Fruit fly (Drosophila melanogaster) whole organism, embryonic: ENCODE results near the gene RpS25.

Source experiments
- CG10267 ChIP-seq: fragments of 200-800 bp; sonication (Bioruptor generic); optimal IDR thresholded peaks from 2 replicates; lab custom pipeline; 2018; ENCODE audit warnings: missing biosample characterization, mild to moderate bottlenecking, missing genetic modification characterization, moderate library complexity
- CG10321 ChIP-seq: fragments of 200-800 bp; sonication (Bioruptor generic); IDR thresholded peaks from 2 replicates; pipeline ENCODE4 v1.3.6; 2022; ENCODE audit warnings: missing biosample characterization, missing genetic modification characterization
- CG12744 ChIP-seq: fragments of 200-800 bp; sonication (Bioruptor generic); optimal IDR thresholded peaks from 2 replicates; lab custom pipeline; 2016; ENCODE audit warnings: missing biosample characterization, missing genetic modification characterization
- CG13424 ChIP-seq: fragments of 200-800 bp; sonication (Bioruptor generic); optimal IDR thresholded peaks from 2 replicates; lab custom pipeline; 2019; ENCODE audit warnings: missing biosample characterization, mild to moderate bottlenecking, missing genetic modification characterization, moderate library complexity
- CG15601 ChIP-seq: fragments of 200-800 bp; sonication (Bioruptor generic); optimal IDR thresholded peaks from 3 replicates; lab custom pipeline; 2019; ENCODE audit warnings: missing biosample characterization, mild to moderate bottlenecking, missing genetic modification characterization, moderate library complexity
- CG1647 ChIP-seq: fragments of 200-800 bp; sonication (Bioruptor generic); optimal IDR thresholded peaks from 3 replicates; lab custom pipeline; 2016; ENCODE audit warnings: missing biosample characterization, missing genetic modification characterization
- CG18619 ChIP-seq: fragments of 200-800 bp; sonication (Bioruptor generic); optimal IDR thresholded peaks from 3 replicates; lab custom pipeline; 2017; ENCODE audit warnings: missing biosample characterization, mild to moderate bottlenecking, missing genetic modification characterization
- CG2199 ChIP-seq: fragments of 200-800 bp; sonication (Bioruptor generic); IDR thresholded peaks from 3 replicates; pipeline ENCODE4 v1.3.6; 2022; ENCODE audit warnings: missing biosample characterization, missing genetic modification characterization
- CG31441 ChIP-seq: fragments of 200-800 bp; sonication (Bioruptor generic); IDR thresholded peaks from 2 replicates; pipeline ENCODE4 v1.3.6; 2022; ENCODE audit warnings: missing biosample characterization, missing genetic modification characterization
- CG33213 ChIP-seq: fragments of 200-800 bp; sonication (Bioruptor generic); optimal IDR thresholded peaks from 3 replicates; lab custom pipeline; 2016; ENCODE audit warnings: missing biosample characterization, missing genetic modification characterization
- CG4730 ChIP-seq: fragments of 200-800 bp; sonication (Bioruptor generic); IDR thresholded peaks from 2 replicates; pipeline ENCODE4 v1.3.6; 2022; ENCODE audit warnings: missing biosample characterization, missing genetic modification characterization
- CG5180 ChIP-seq: fragments of 200-800 bp; sonication (Bioruptor generic); optimal IDR thresholded peaks from 3 replicates; lab custom pipeline; 2017; ENCODE audit warnings: missing biosample characterization, missing genetic modification characterization, mild to moderate bottlenecking, moderate library complexity, missing genetic modification reagents
- CG6689 ChIP-seq: fragments of 200-800 bp; sonication (Bioruptor generic); IDR thresholded peaks from 2 replicates; pipeline ENCODE4 v1.3.6; 2022; ENCODE audit warnings: missing biosample characterization, missing genetic modification characterization
- CG8359 ChIP-seq: fragments of 200-800 bp; sonication (Bioruptor generic); optimal IDR thresholded peaks from 2 replicates; lab custom pipeline; 2017; ENCODE audit warnings: missing biosample characterization, mild to moderate bottlenecking, missing genetic modification characterization, borderline replicate concordance
- CG8765 ChIP-seq: fragments of 200-800 bp; sonication (Bioruptor generic); IDR thresholded peaks from 2 replicates; pipeline ENCODE4 v1.3.6; 2022; ENCODE audit warnings: missing biosample characterization, missing genetic modification characterization
- CoRest ChIP-seq: fragments of 200-800 bp; sonication (Bioruptor generic); optimal IDR thresholded peaks from 3 replicates; lab custom pipeline; 2018; ENCODE audit warnings: missing biosample characterization, mild to moderate bottlenecking, missing genetic modification characterization, moderate library complexity
- Dfd ChIP-seq, 2 experiments: fragments of >200 bp; optimal IDR thresholded peaks; 2 replicates each; lab custom pipeline; 2017; ENCODE audit warnings: missing biosample characterization in 2 of 2, missing genetic modification characterization in 2 of 2
- Dip3 ChIP-seq: fragments of 200-800 bp; sonication (Bioruptor generic); optimal IDR thresholded peaks from 3 replicates; lab custom pipeline; 2016; ENCODE audit warnings: missing biosample characterization, missing genetic modification characterization
- Elba2 ChIP-seq: fragments of 200-800 bp; sonication (Bioruptor generic); optimal IDR thresholded peaks from 3 replicates; lab custom pipeline; 2016; ENCODE audit warnings: missing biosample characterization, missing genetic modification characterization
- HmgZ ChIP-seq: fragments of 200-800 bp; sonication (Bioruptor generic); optimal IDR thresholded peaks from 2 replicates; lab custom pipeline; 2018; ENCODE audit warnings: missing biosample characterization, mild to moderate bottlenecking, missing genetic modification characterization
- Hr51 ChIP-seq, 2 experiments: fragments of 200-800 bp; sonication (Bioruptor generic); optimal IDR thresholded peaks; 2 replicates in 1 of 2; 3 replicates in 1 of 2; lab custom pipeline; 2016 to 2018; ENCODE audit warnings: missing biosample characterization in 2 of 2, missing genetic modification characterization in 2 of 2, mild to moderate bottlenecking in 1 of 2, moderate library complexity in 1 of 2
- Myb ChIP-seq: fragments of 200-800 bp; sonication (Bioruptor generic); optimal IDR thresholded peaks from 2 replicates; lab custom pipeline; 2016; ENCODE audit warnings: missing biosample characterization, missing genetic modification characterization
- NC2β ChIP-seq: fragments of 200-800 bp; sonication (Bioruptor generic); optimal IDR thresholded peaks from 2 replicates; lab custom pipeline; 2016; ENCODE audit warnings: missing biosample characterization, missing genetic modification characterization
- Nf-YA ChIP-seq: fragments of 200-800 bp; sonication (Bioruptor generic); IDR thresholded peaks from 2 replicates; pipeline ENCODE4 v1.3.6; 2022; ENCODE audit warnings: missing biosample characterization, missing genetic modification characterization
- Ptx1 ChIP-seq: fragments of 200-800 bp; sonication (Bioruptor generic); IDR thresholded peaks from 2 replicates; pipeline ENCODE4 v1.3.6; 2022; ENCODE audit warnings: missing biosample characterization, missing genetic modification characterization
- Six4 ChIP-seq: fragments of 200-800 bp; sonication (Bioruptor generic); optimal IDR thresholded peaks from 2 replicates; lab custom pipeline; 2016; ENCODE audit warnings: missing biosample characterization, missing genetic modification characterization
- Spps ChIP-seq: fragments of 200-800 bp; sonication (Bioruptor generic); optimal IDR thresholded peaks from 2 replicates; lab custom pipeline; 2018; ENCODE audit warnings: missing biosample characterization, mild to moderate bottlenecking, missing genetic modification characterization
- Trl ChIP-seq, 3 experiments: fragments of >200 bp in 2 of 3; fragments of 200-800 bp in 1 of 3; sonication (Bioruptor generic) in 1 of 3; optimal IDR thresholded peaks; 2 replicates in 1 of 3; 3 replicates in 2 of 3; lab custom pipeline; 2016 to 2017; ENCODE audit warnings: missing biosample characterization in 1 of 3, missing genetic modification characterization in 1 of 3
- Xrp1 ChIP-seq: fragments of 200-800 bp; sonication (Bioruptor generic); IDR thresholded peaks from 2 replicates; pipeline ENCODE4 v1.3.6; 2022; ENCODE audit warnings: missing biosample characterization, missing genetic modification characterization
- aop ChIP-seq: fragments of 200-800 bp; sonication (Bioruptor generic); IDR thresholded peaks from 2 replicates; pipeline ENCODE4 v1.3.6; 2022; ENCODE audit warnings: missing biosample characterization, missing genetic modification characterization
- ase ChIP-seq: fragments of 200-800 bp; sonication (Bioruptor generic); IDR thresholded peaks from 3 replicates; pipeline ENCODE4 v1.3.6; 2022; ENCODE audit warnings: missing biosample characterization, missing genetic modification characterization
- chinmo ChIP-seq: fragments of 200-800 bp; sonication (Bioruptor generic); IDR thresholded peaks from 4 replicates; pipeline ENCODE4 v1.3.6; 2022; ENCODE audit warnings: missing biosample characterization, missing genetic modification characterization; ENCODE audit not compliant: partially characterized antibody
- da ChIP-seq: fragments of 200-800 bp; sonication (Bioruptor generic); optimal IDR thresholded peaks from 2 replicates; lab custom pipeline; 2016; ENCODE audit warnings: missing biosample characterization, missing genetic modification characterization
- dimm ChIP-seq: fragments of 200-800 bp; sonication (Bioruptor generic); IDR thresholded peaks from 2 replicates; pipeline ENCODE4 v1.3.6; 2022; ENCODE audit warnings: missing biosample characterization, missing genetic modification characterization
- dmrt99B ChIP-seq: fragments of 200-800 bp; sonication (Bioruptor generic); optimal IDR thresholded peaks from 2 replicates; lab custom pipeline; 2018; ENCODE audit warnings: missing biosample characterization, mild to moderate bottlenecking, missing genetic modification characterization, moderate library complexity
- gcm2 ChIP-seq: fragments of 200-800 bp; sonication (Bioruptor generic); optimal IDR thresholded peaks from 2 replicates; lab custom pipeline; 2016; ENCODE audit warnings: missing biosample characterization, missing genetic modification characterization
- gfzf ChIP-seq: fragments of 200-800 bp; sonication (Bioruptor generic); optimal IDR thresholded peaks from 2 replicates; lab custom pipeline; 2016; ENCODE audit warnings: missing biosample characterization, mild to moderate bottlenecking, missing genetic modification characterization, moderate library complexity
- inv ChIP-seq: fragments of 200-800 bp; sonication (Bioruptor generic); IDR thresholded peaks from 2 replicates; pipeline ENCODE4 v1.3.6; 2022; ENCODE audit warnings: missing biosample characterization, missing genetic modification characterization; ENCODE audit not compliant: partially characterized antibody
- maf-S ChIP-seq: fragments of 200-800 bp; sonication (Bioruptor generic); optimal IDR thresholded peaks from 2 replicates; lab custom pipeline; 2016; ENCODE audit warnings: missing biosample characterization, missing genetic modification characterization
- mam ChIP-seq: fragments of 200-800 bp; sonication (Bioruptor generic); optimal IDR thresholded peaks from 3 replicates; lab custom pipeline; 2016; ENCODE audit warnings: missing biosample characterization, missing genetic modification characterization
- nau ChIP-seq: fragments of 200-800 bp; sonication (Bioruptor generic); optimal IDR thresholded peaks from 3 replicates; lab custom pipeline; 2017; ENCODE audit warnings: missing biosample characterization, mild to moderate bottlenecking, missing genetic modification characterization, missing genetic modification reagents
- onecut ChIP-seq: fragments of 200-800 bp; sonication (Bioruptor generic); IDR thresholded peaks from 2 replicates; pipeline ENCODE4 v1.3.6; 2022; ENCODE audit warnings: missing biosample characterization, missing genetic modification characterization
- org-1 ChIP-seq: fragments of 200-800 bp; sonication (Bioruptor generic); optimal IDR thresholded peaks from 2 replicates; lab custom pipeline; 2017; ENCODE audit warnings: missing biosample characterization, missing genetic modification characterization
- peb ChIP-seq: fragments of 200-800 bp; sonication (Bioruptor generic); IDR thresholded peaks from 2 replicates; pipeline ENCODE4 v1.3.6; 2022; ENCODE audit warnings: missing biosample characterization, missing genetic modification characterization
- pnt ChIP-seq: fragments of 200-800 bp; sonication (Bioruptor generic); optimal IDR thresholded peaks from 3 replicates; lab custom pipeline; 2016; ENCODE audit warnings: missing biosample characterization, missing genetic modification characterization
- sisA ChIP-seq: fragments of 200-800 bp; sonication (Bioruptor generic); IDR thresholded peaks from 2 replicates; pipeline ENCODE4 v1.3.6; 2022; ENCODE audit warnings: missing biosample characterization, missing genetic modification characterization
- sr ChIP-seq: fragments of 200-800 bp; sonication (Bioruptor generic); IDR thresholded peaks from 3 replicates; pipeline ENCODE4 v1.3.6; 2022; ENCODE audit warnings: missing biosample characterization, missing genetic modification characterization
- stwl ChIP-seq: fragments of 200-800 bp; sonication (Bioruptor generic); optimal IDR thresholded peaks from 3 replicates; lab custom pipeline; 2018; ENCODE audit warnings: missing biosample characterization, mild to moderate bottlenecking, missing genetic modification characterization, moderate library complexity
- trem ChIP-seq: fragments of 200-800 bp; optimal IDR thresholded peaks from 3 replicates; lab custom pipeline; 2019; ENCODE audit warnings: missing biosample characterization, mild to moderate bottlenecking, missing genetic modification characterization, moderate library complexity
- tup ChIP-seq: fragments of 200-800 bp; sonication (Bioruptor generic); optimal IDR thresholded peaks from 2 replicates; lab custom pipeline; 2016; ENCODE audit warnings: missing biosample characterization, mild to moderate bottlenecking, missing genetic modification characterization, moderate library complexity
- vvl ChIP-seq: fragments of 200-800 bp; sonication (Bioruptor generic); IDR thresholded peaks from 2 replicates; pipeline ENCODE4 v1.3.6; 2022; ENCODE audit warnings: missing biosample characterization, missing genetic modification characterization
- wek ChIP-seq: fragments of 200-800 bp; sonication (Bioruptor generic); optimal IDR thresholded peaks from 3 replicates; lab custom pipeline; 2018; ENCODE audit warnings: missing biosample characterization, mild to moderate bottlenecking, missing genetic modification characterization, moderate library complexity

RpS25 gene

dm6 chr3R:11197389-11197716 is 18.7 kb downstream of the RpS25 start, which contains the start of gene cu (continued):
- no peak for TF ChIP-seq CG12744 (GFP tag; lab: Kevin White, UChicago)
- no peak for TF ChIP-seq Spps (tag; lab: Kevin White, UChicago)
- no peak for TF ChIP-seq CG4730 (GFP tag; lab: Robert Waterston, UW)
- no peak for TF ChIP-seq CG18619 (GFP tag; lab: Kevin White, UChicago)
- no peak for TF ChIP-seq Hr51 (GFP tag; optimal IDR thresholded peaks at IDR 0.05; lab: Kevin White, UChicago)
- no peak for TF ChIP-seq dmrt99B
- no peak for TF ChIP-seq CG8359
- no peak for TF ChIP-seq dimm
- no peak for TF ChIP-seq da (GFP tag; lab: Kevin White, UChicago)
- TF ChIP-seq CG15601 (tag; lab: Kevin White, UChicago), result no peak
- TF ChIP-seq CG1647 (GFP tag; lab: Kevin White, UChicago), result no peak
- TF ChIP-seq peb (GFP tag; lab: Robert Waterston, UW), result no peak
- no peak for TF ChIP-seq wek
- TF ChIP-seq CG8765 (GFP tag; lab: Robert Waterston, UW), result no peak
- no peak for TF ChIP-seq gfzf (GFP tag; lab: Kevin White, UChicago)
- TF ChIP-seq ase, result no peak
- TF ChIP-seq CoRest (tag; lab: Kevin White, UChicago), result no peak
- TF ChIP-seq NC2β (GFP tag; lab: Kevin White, UChicago), result no peak
- TF ChIP-seq inv (GFP tag; lab: Robert Waterston, UW), result no peak
- no peak for TF ChIP-seq trem (tag; lab: Kevin White, UChicago)
- no peak for TF ChIP-seq Ptx1 (GFP tag; lab: Robert Waterston, UW)
- TF ChIP-seq nau (GFP tag; lab: Kevin White, UChicago), result no peak
- peak; percentile 50 for TF ChIP-seq gcm2 (GFP tag; lab: Kevin White, UChicago)
- TF ChIP-seq CG10321 (GFP tag; lab: Robert Waterston, UW), result no peak
- TF ChIP-seq sisA (GFP tag; lab: Robert Waterston, UW), result no peak
- no peak for TF ChIP-seq maf-S
- TF ChIP-seq stwl, result no peak
- TF ChIP-seq CG2199, result no peak
- TF ChIP-seq vvl, result no peak
- TF ChIP-seq Dip3 (GFP tag; lab: Kevin White, UChicago), result no peak
- peak; percentile 6 for TF ChIP-seq sr (GFP tag; lab: Robert Waterston, UW)
- peak; percentile 75 for TF ChIP-seq CG33213 (GFP tag; lab: Kevin White, UChicago)
- no peak for TF ChIP-seq CG6689
- no peak for TF ChIP-seq CG13424
- TF ChIP-seq Xrp1 (GFP tag; lab: Robert Waterston, UW), result no peak
- TF ChIP-seq Elba2, result no peak
- TF ChIP-seq Trl (optimal IDR thresholded peaks at IDR 0.05; lab: Kevin White, UChicago), result peak; percentile 54 to 58
- no peak for TF ChIP-seq Trl (GFP tag; optimal IDR thresholded peaks at IDR 0.05; lab: Kevin White, UChicago)
- TF ChIP-seq CG10267 (tag; lab: Kevin White, UChicago), result no peak
- TF ChIP-seq Dfd (GFP tag; optimal IDR thresholded peaks at IDR 0.05; lab: Kevin White, UChicago), result peak in 1 of 2 experiments; percentile 28
- no peak for TF ChIP-seq tup (GFP tag; lab: Kevin White, UChicago)
- no peak for TF ChIP-seq CG5180 (GFP tag; lab: Kevin White, UChicago)
- peak; percentile 49; the same call in 1 of the 2 replicates for TF ChIP-seq aop
- TF ChIP-seq chinmo (GFP tag; lab: Robert Waterston, UW), result no peak
- TF ChIP-seq onecut, result no peak
- TF ChIP-seq CG31441, result peak; percentile 44; the same call in 1 of the 2 replicates
- TF ChIP-seq org-1 (GFP tag; lab: Kevin White, UChicago), result no peak
- no peak for TF ChIP-seq Six4 (GFP tag; lab: Kevin White, UChicago)
- peak; percentile 90 for TF ChIP-seq mam (GFP tag; lab: Kevin White, UChicago)
- no peak for TF ChIP-seq pnt (GFP tag; lab: Kevin White, UChicago)
- no peak for TF ChIP-seq Myb
- TF ChIP-seq Nf-YA (GFP tag; lab: Robert Waterston, UW), result no peak
- no peak for TF ChIP-seq HmgZ (tag; lab: Kevin White, UChicago)
